Fruit fly (Drosophila melanogaster): ENCODE results near the gene MtnE.

DNA sequence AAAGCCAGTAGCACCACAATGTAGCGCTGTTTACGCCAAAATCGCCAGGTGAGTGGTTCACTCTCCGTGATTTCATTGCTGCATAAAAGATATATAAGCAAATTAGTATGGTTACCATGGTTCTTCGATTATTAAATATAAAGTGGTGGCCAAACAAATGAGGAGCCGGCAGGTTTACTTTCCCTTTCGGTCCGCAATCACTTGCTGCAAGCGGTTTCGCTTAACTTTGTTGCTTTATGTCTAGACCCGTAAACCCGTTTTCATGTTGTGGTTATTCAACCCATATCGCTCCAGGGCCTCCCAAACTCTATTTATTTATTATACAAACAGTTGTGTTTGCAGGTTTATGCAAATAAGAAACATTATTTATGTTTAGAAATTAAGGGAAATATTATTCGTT lies 25.1 kb downstream of the MtnE start:
- TF ChIP-seq CG34367 (tag; optimal IDR thresholded peaks at IDR 0.05): no peak
- no peak for TF ChIP-seq CG4496 (GFP tag; IDR thresholded peaks at IDR 0.05)
- no peak for TF ChIP-seq CG8301 (tag; optimal IDR thresholded peaks at IDR 0.05)
- no peak for TF ChIP-seq EcR (GFP tag; optimal IDR thresholded peaks at IDR 0.05)
- no peak for TF ChIP-seq CG8159 (tag; optimal IDR thresholded peaks at IDR 0.05)
- no peak for TF ChIP-seq CG12605 (GFP tag; IDR thresholded peaks at IDR 0.05)
- TF ChIP-seq Pif1A (GFP tag; optimal IDR thresholded peaks at IDR 0.05): no peak
- TF ChIP-seq CG14655 (GFP tag; optimal IDR thresholded peaks at IDR 0.05): no peak
- no peak for TF ChIP-seq CG32121 (GFP tag; IDR thresholded peaks at IDR 0.05)
- no peak for TF ChIP-seq CG9948 (tag; optimal IDR thresholded peaks at IDR 0.05)

Measured in whole organism, pupa.